Fruit fly (Drosophila melanogaster): Measurements from ENCODE around the gene CG13272.
A peak's percentile ranks its signal among the peaks of the same experiment; 100 is the strongest.

Gene CG13272

dm6 chr2L:16789880-16790279 lies 14.8 kb upstream of the CG13272 start:
- TF ChIP-seq CG10348 (GFP tag; IDR thresholded peaks at IDR 0.05): no peak
- no peak for TF ChIP-seq CG8301 (tag; optimal IDR thresholded peaks at IDR 0.05)
- TF ChIP-seq CG17806 (tag; optimal IDR thresholded peaks at IDR 0.05): no peak
- no peak for TF ChIP-seq CG12605 (GFP tag; IDR thresholded peaks at IDR 0.05)
- no peak for TF ChIP-seq CG32121 (GFP tag; IDR thresholded peaks at IDR 0.05)
- no peak for TF ChIP-seq CG13204 (GFP tag; optimal IDR thresholded peaks at IDR 0.05)
- no peak for TF ChIP-seq CG15710 (tag; optimal IDR thresholded peaks at IDR 0.05)
- TF ChIP-seq rn (GFP tag; IDR thresholded peaks at IDR 0.05): no peak
- no peak for TF ChIP-seq Pif1A (GFP tag; optimal IDR thresholded peaks at IDR 0.05)
- no peak for TF ChIP-seq gl (tag; optimal IDR thresholded peaks at IDR 0.05)
- no peak for TF ChIP-seq EcR (GFP tag; optimal IDR thresholded peaks at IDR 0.05)
- no peak for TF ChIP-seq CG14655 (GFP tag; optimal IDR thresholded peaks at IDR 0.05)

dm6 chr2L:16790671-16791270 lies 13.9 kb upstream of the CG13272 start, which contains the start of gene Cyt-b5-r:
Gene Cyt-b5-r, minus strand, starts transcription at chr2L:16790721.
- TF ChIP-seq CG12605 (GFP tag; IDR thresholded peaks at IDR 0.05): no peak
- no peak for TF ChIP-seq Snoo (tag; optimal IDR thresholded peaks at IDR 0.05)
- no peak for TF ChIP-seq EcR (GFP tag; optimal IDR thresholded peaks at IDR 0.05)
- no peak for TF ChIP-seq CG32121 (GFP tag; IDR thresholded peaks at IDR 0.05)
- TF ChIP-seq CG9948 (tag; optimal IDR thresholded peaks at IDR 0.05): no peak
- no peak for TF ChIP-seq gl (tag; optimal IDR thresholded peaks at IDR 0.05)
- no peak for TF ChIP-seq D1 (tag; optimal IDR thresholded peaks at IDR 0.05)
- TF ChIP-seq CG17806 (tag; optimal IDR thresholded peaks at IDR 0.05): no peak
- TF ChIP-seq Pif1A (GFP tag; optimal IDR thresholded peaks at IDR 0.05): no peak
- TF ChIP-seq CG15710 (tag; optimal IDR thresholded peaks at IDR 0.05): no peak
- no peak for TF ChIP-seq CG8301 (tag; optimal IDR thresholded peaks at IDR 0.05)
- TF ChIP-seq CG4496 (GFP tag; IDR thresholded peaks at IDR 0.05): no peak
- TF ChIP-seq Ets98B (GFP tag; IDR thresholded peaks at IDR 0.05): no peak
- TF ChIP-seq Pif1B (GFP tag; optimal IDR thresholded peaks at IDR 0.05): no peak
- no peak for TF ChIP-seq CG13204 (GFP tag; optimal IDR thresholded peaks at IDR 0.05)
- TF ChIP-seq rn (GFP tag; IDR thresholded peaks at IDR 0.05): no peak
- no peak for TF ChIP-seq fd96Ca (GFP tag; IDR thresholded peaks at IDR 0.05)
- TF ChIP-seq CG34367 (tag; optimal IDR thresholded peaks at IDR 0.05): no peak

dm6 chr2L:16791345-16791744 lies 13.3 kb upstream of the CG13272 start, which contains the start of gene CG17928:
Gene CG17928, plus strand, starts transcription at chr2L:16791568.
- TF ChIP-seq Pif1B (GFP tag; optimal IDR thresholded peaks at IDR 0.05): no peak
- TF ChIP-seq CG4496 (GFP tag; IDR thresholded peaks at IDR 0.05): peak; percentile 63; the same call in 2 of the 3 replicates

DNA sequence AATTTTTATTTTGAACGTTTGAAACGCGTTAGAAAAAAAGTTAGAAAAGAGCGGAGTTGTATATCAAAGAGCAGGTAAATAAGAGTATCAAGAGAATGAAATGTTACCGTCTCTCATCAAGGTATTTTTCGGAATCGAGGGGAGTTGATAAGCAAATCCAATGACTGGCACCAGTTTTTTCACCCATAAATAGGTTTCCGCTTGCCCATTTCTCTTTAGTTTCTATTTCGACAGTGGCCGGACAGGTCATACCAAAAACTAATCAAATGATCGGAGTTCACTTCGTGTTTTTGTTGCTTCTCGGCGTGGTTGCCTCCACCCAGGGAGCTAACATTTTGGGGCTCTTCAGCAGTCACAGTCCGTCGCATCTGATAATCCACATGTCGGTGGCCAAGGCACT lies 10.7 kb upstream of the CG13272 start, which contains the start of gene Ugt37C2:
Gene Ugt37C2, plus strand, starts transcription at position 242 of the 400 bp plus-strand sequence.
- TF ChIP-seq CG8301 (tag; optimal IDR thresholded peaks at IDR 0.05): no peak
- no peak for TF ChIP-seq Pif1A (GFP tag; optimal IDR thresholded peaks at IDR 0.05)
- no peak for TF ChIP-seq Snoo (tag; optimal IDR thresholded peaks at IDR 0.05)
- TF ChIP-seq Pif1B (GFP tag; optimal IDR thresholded peaks at IDR 0.05): no peak
- TF ChIP-seq fd96Ca (GFP tag; IDR thresholded peaks at IDR 0.05): no peak
- TF ChIP-seq CG10348 (GFP tag; IDR thresholded peaks at IDR 0.05): no peak
- no peak for TF ChIP-seq CG15710 (tag; optimal IDR thresholded peaks at IDR 0.05)
- TF ChIP-seq CG17806 (tag; optimal IDR thresholded peaks at IDR 0.05): no peak
- TF ChIP-seq Ets98B (GFP tag; IDR thresholded peaks at IDR 0.05): no peak
- no peak for TF ChIP-seq CG12605 (GFP tag; IDR thresholded peaks at IDR 0.05)
- no peak for TF ChIP-seq CG34367 (tag; optimal IDR thresholded peaks at IDR 0.05)
- no peak for TF ChIP-seq EcR (GFP tag; optimal IDR thresholded peaks at IDR 0.05)
- TF ChIP-seq CG9948 (tag; optimal IDR thresholded peaks at IDR 0.05): no peak
- TF ChIP-seq CG4496 (GFP tag; IDR thresholded peaks at IDR 0.05): no peak
- no peak for TF ChIP-seq gl (tag; optimal IDR thresholded peaks at IDR 0.05)
- no peak for TF ChIP-seq CG8159 (tag; optimal IDR thresholded peaks at IDR 0.05)
- TF ChIP-seq CG13204 (GFP tag; optimal IDR thresholded peaks at IDR 0.05): no peak
- no peak for TF ChIP-seq CG14655 (GFP tag; optimal IDR thresholded peaks at IDR 0.05)
- TF ChIP-seq rn (GFP tag; IDR thresholded peaks at IDR 0.05): no peak

- TF ChIP-seq CG32121 (GFP tag; IDR thresholded peaks at IDR 0.05): no peak
- TF ChIP-seq CG13204 (GFP tag; optimal IDR thresholded peaks at IDR 0.05): no peak
- TF ChIP-seq CG8159 (tag; optimal IDR thresholded peaks at IDR 0.05): no peak
- no peak for TF ChIP-seq D1 (tag; optimal IDR thresholded peaks at IDR 0.05)
- TF ChIP-seq CG12605 (GFP tag; IDR thresholded peaks at IDR 0.05): no peak
- TF ChIP-seq Snoo (tag; optimal IDR thresholded peaks at IDR 0.05): no peak
- no peak for TF ChIP-seq Pif1A (GFP tag; optimal IDR thresholded peaks at IDR 0.05)
- no peak for TF ChIP-seq Ets98B (GFP tag; IDR thresholded peaks at IDR 0.05)
Measured at dm6 chr2L:16796104-16796645, 8.5 kb upstream of the CG13272 start, which contains the start of gene Ugt37E1. Gene Ugt37E1, plus strand, starts transcription at chr2L:16796595.

dm6 chr2L:16798705-16799104 lies 6.0 kb upstream of the CG13272 start, which contains the start of gene Ugt37D1:
Gene Ugt37D1, plus strand, starts transcription at chr2L:16799025.
- no peak for TF ChIP-seq EcR (GFP tag; optimal IDR thresholded peaks at IDR 0.05)
- TF ChIP-seq CG32121 (GFP tag; IDR thresholded peaks at IDR 0.05): 0 out of 2 replicates have a peak, but pooled peaks have one; percentile 23
- no peak for TF ChIP-seq Pif1A (GFP tag; optimal IDR thresholded peaks at IDR 0.05)
- TF ChIP-seq D1 (tag; optimal IDR thresholded peaks at IDR 0.05): no peak
- TF ChIP-seq CG15710 (tag; optimal IDR thresholded peaks at IDR 0.05): no peak
- TF ChIP-seq fd96Ca (GFP tag; IDR thresholded peaks at IDR 0.05): 0 out of 3 replicates have a peak, but pooled peaks have one; percentile 34
- TF ChIP-seq Ets98B (GFP tag; IDR thresholded peaks at IDR 0.05): no peak

Measured in whole organism, pupa.